Worm (Caenorhabditis elegans): Measurements from ENCODE around the gene F34H10.3.

The F34H10.3 gene

ce11 chrX:9603180-9603579 lies 31.6 kb downstream of the F34H10.3 start:
- TF ChIP-seq tab-1 (GFP tag; IDR thresholded peaks at IDR 0.05) (no peak), cog-1 (tag; optimal IDR thresholded peaks at IDR 0.05) (no peak), ztf-23 (GFP tag; IDR thresholded peaks at IDR 0.05) (no peak), T22C8.4 (GFP tag; IDR thresholded peaks at IDR 0.05) (no peak), flt-1 (GFP tag; IDR thresholded peaks at IDR 0.05) (no peak), ref-1 (GFP tag; conservative IDR thresholded peaks at IDR 0.05) (no peak), ztf-29 (GFP tag; IDR thresholded peaks at IDR 0.05) (no peak), med-1 (GFP tag; optimal IDR thresholded peaks at IDR 0.05; ENCODE audit: insufficient read depth) (no peak), klf-2 (GFP tag; conservative IDR thresholded peaks at IDR 0.05) (no peak)

ce11 chrX:9602625-9603024 lies 32.2 kb downstream of the F34H10.3 start:
- no peak for TF ChIP-seq ref-1 (GFP tag; conservative IDR thresholded peaks at IDR 0.05)
- TF ChIP-seq ztf-29 (GFP tag; IDR thresholded peaks at IDR 0.05), result no peak
- no peak for TF ChIP-seq cog-1 (tag; optimal IDR thresholded peaks at IDR 0.05)
- no peak for TF ChIP-seq T22C8.4 (GFP tag; IDR thresholded peaks at IDR 0.05)
- TF ChIP-seq flt-1 (GFP tag; IDR thresholded peaks at IDR 0.05), result no peak
- TF ChIP-seq tab-1 (GFP tag; IDR thresholded peaks at IDR 0.05), result no peak
- no peak for TF ChIP-seq ztf-23 (GFP tag; IDR thresholded peaks at IDR 0.05)
- no peak for TF ChIP-seq med-1 (GFP tag; optimal IDR thresholded peaks at IDR 0.05; ENCODE audit: insufficient read depth)
- TF ChIP-seq klf-2 (GFP tag; conservative IDR thresholded peaks at IDR 0.05), result no peak

ce11 chrX:9597299-9597698 lies 37.5 kb downstream of the F34H10.3 start:
- TF ChIP-seq klf-2 (GFP tag; conservative IDR thresholded peaks at IDR 0.05), result no peak
- no peak for TF ChIP-seq T22C8.4 (GFP tag; IDR thresholded peaks at IDR 0.05)
- no peak for TF ChIP-seq med-1 (GFP tag; optimal IDR thresholded peaks at IDR 0.05; ENCODE audit: insufficient read depth)
- no peak for TF ChIP-seq ref-1 (GFP tag; conservative IDR thresholded peaks at IDR 0.05)
- no peak for TF ChIP-seq cog-1 (tag; optimal IDR thresholded peaks at IDR 0.05)
- TF ChIP-seq ztf-29 (GFP tag; IDR thresholded peaks at IDR 0.05), result no peak
- TF ChIP-seq flt-1 (GFP tag; IDR thresholded peaks at IDR 0.05), result no peak
- no peak for TF ChIP-seq ztf-23 (GFP tag; IDR thresholded peaks at IDR 0.05)
- TF ChIP-seq tab-1 (GFP tag; IDR thresholded peaks at IDR 0.05), result no peak

- TF ChIP-seq med-1 (GFP tag; optimal IDR thresholded peaks at IDR 0.05; ENCODE audit: insufficient read depth) (no peak), ztf-23 (GFP tag; IDR thresholded peaks at IDR 0.05) (no peak), T22C8.4 (GFP tag; IDR thresholded peaks at IDR 0.05) (no peak), tab-1 (GFP tag; IDR thresholded peaks at IDR 0.05) (no peak)
These were observed 45.7 kb downstream of the F34H10.3 start, which contains the start of gene del-8 for ce11 chrX:9589123-9589522. del-8 (plus strand) TSS chrX:9589423.

ce11 chrX:9587642-9588041 lies 47.2 kb downstream of the F34H10.3 start, which contains the start of gene gpx-3:
gpx-3 (plus strand) TSS chrX:9587942.
- TF ChIP-seq ztf-23 (GFP tag; IDR thresholded peaks at IDR 0.05), result no peak
- TF ChIP-seq ref-1 (GFP tag; conservative IDR thresholded peaks at IDR 0.05), result no peak
- TF ChIP-seq flt-1 (GFP tag; IDR thresholded peaks at IDR 0.05), result no peak
- TF ChIP-seq tab-1 (GFP tag; IDR thresholded peaks at IDR 0.05), result no peak
- TF ChIP-seq med-1 (GFP tag; optimal IDR thresholded peaks at IDR 0.05; ENCODE audit: insufficient read depth), result no peak
- TF ChIP-seq ztf-29 (GFP tag; IDR thresholded peaks at IDR 0.05), result no peak
- no peak for TF ChIP-seq T22C8.4 (GFP tag; IDR thresholded peaks at IDR 0.05)
- no peak for TF ChIP-seq cog-1 (tag; optimal IDR thresholded peaks at IDR 0.05)
- no peak for TF ChIP-seq klf-2 (GFP tag; conservative IDR thresholded peaks at IDR 0.05)

ce11 chrX:9585584-9586166 lies 49.1 kb downstream of the F34H10.3 start:
- no peak for TF ChIP-seq cog-1 (tag; optimal IDR thresholded peaks at IDR 0.05)

- TF ChIP-seq ref-1 (GFP tag; conservative IDR thresholded peaks at IDR 0.05) (no peak), tab-1 (GFP tag; IDR thresholded peaks at IDR 0.05) (no peak), ztf-23 (GFP tag; IDR thresholded peaks at IDR 0.05) (no peak), med-1 (GFP tag; optimal IDR thresholded peaks at IDR 0.05; ENCODE audit: insufficient read depth) (no peak), cog-1 (tag; optimal IDR thresholded peaks at IDR 0.05) (no peak), flt-1 (GFP tag; IDR thresholded peaks at IDR 0.05) (no peak), T22C8.4 (GFP tag; IDR thresholded peaks at IDR 0.05) (no peak), klf-2 (GFP tag; conservative IDR thresholded peaks at IDR 0.05) (no peak), ztf-29 (GFP tag; IDR thresholded peaks at IDR 0.05) (no peak)
These were observed 50.5 kb downstream of the F34H10.3 start, which contains the start of gene gpx-5 for ce11 chrX:9584333-9584732. gpx-5 (plus strand) TSS chrX:9584668.
